Worm (Caenorhabditis elegans) whole organism, L4 larva: ENCODE data around the gene ZK1058.9.

Source experiments
- F49E8.2 ChIP-seq: sonication (generic microtip); optimal IDR thresholded peaks from 2 replicates; lab custom pipeline; 2016; ENCODE audit warnings: missing compliant biosample characterization, mild to moderate bottlenecking, missing genetic modification characterization, borderline replicate concordance
- R02D3.7 ChIP-seq: fragments of 150-350 bp; sonication (generic microtip); optimal IDR thresholded peaks from 3 replicates; lab custom pipeline; 2014; ENCODE audit warnings: missing biosample characterization, missing genetic modification characterization
- T26A8.4 ChIP-seq: fragments of 200-800 bp; sonication (Bioruptor generic); IDR thresholded peaks from 2 replicates; pipeline ENCODE4 v1.3.6; 2022; ENCODE audit warnings: missing genetic modification characterization, missing compliant biosample characterization
- Y48G9A.11 ChIP-seq: fragments of 200-800 bp; sonication (Bioruptor generic); IDR thresholded peaks from 2 replicates; pipeline ENCODE4 v1.3.6; 2022; ENCODE audit warnings: missing genetic modification reagents, missing genetic modification characterization, missing compliant biosample characterization
- Y75B8A.6 ChIP-seq: fragments of 200-800 bp; sonication (Bioruptor generic); IDR thresholded peaks from 2 replicates; pipeline ENCODE4 v1.3.6; 2022; ENCODE audit warnings: missing genetic modification reagents, missing genetic modification characterization, missing compliant biosample characterization
- ZK337.2 ChIP-seq: fragments of 200-800 bp; sonication (Bioruptor generic); IDR thresholded peaks from 2 replicates; pipeline ENCODE4 v1.3.6; 2022; ENCODE audit warnings: missing genetic modification reagents, missing genetic modification characterization, missing compliant biosample characterization
- aha-1 ChIP-seq: fragments of 150-350 bp; peaks from one replicate; lab custom pipeline; 2014; ENCODE audit warnings: missing biosample characterization, missing genetic modification characterization
- ceh-20 ChIP-seq: fragments of 200-800 bp; sonication (Bioruptor generic); IDR thresholded peaks from 2 replicates; pipeline ENCODE4 v1.3.6; 2022; ENCODE audit warnings: missing genetic modification reagents, missing genetic modification characterization, missing compliant biosample characterization
- ceh-62 ChIP-seq: sonication (generic microtip); optimal IDR thresholded peaks from 2 replicates; lab custom pipeline; 2017; ENCODE audit warnings: missing biosample characterization, missing genetic modification characterization
- ceh-82 ChIP-seq: sonication (generic microtip); optimal IDR thresholded peaks from 2 replicates; lab custom pipeline; 2017; ENCODE audit warnings: missing biosample characterization, missing genetic modification characterization
- ces-1 ChIP-seq: fragments of 150-350 bp; sonication (generic microtip); optimal IDR thresholded peaks from 4 replicates; lab custom pipeline; 2014; ENCODE audit warnings: missing biosample characterization, missing genetic modification reagents, missing genetic modification characterization
- ctbp-1 ChIP-seq: fragments of 200-800 bp; sonication (Bioruptor generic); IDR thresholded peaks from 2 replicates; pipeline ENCODE4 v1.3.6; 2022; ENCODE audit warnings: missing genetic modification reagents, missing genetic modification characterization, missing compliant biosample characterization
- daf-16 ChIP-seq, 3 experiments: sonication (generic microtip); optimal IDR thresholded peaks; 2 replicates each; lab custom pipeline; 2016 to 2017; ENCODE audit warnings: missing genetic modification characterization in 3 of 3, missing genetic modification reagents in 3 of 3, mild to moderate bottlenecking in 2 of 3, missing compliant biosample characterization in 2 of 3, missing biosample characterization in 1 of 3, moderate library complexity in 1 of 3
- dmd-6 ChIP-seq: fragments of 200-800 bp; sonication (Bioruptor generic); IDR thresholded peaks from 2 replicates; pipeline ENCODE4 v1.3.6; 2022; ENCODE audit warnings: missing genetic modification reagents, missing genetic modification characterization, missing compliant biosample characterization
- dve-1 ChIP-seq: sonication (generic microtip); optimal IDR thresholded peaks from 2 replicates; lab custom pipeline; 2017; ENCODE audit warnings: antibody characterized with exemption, mild to moderate bottlenecking, missing genetic modification characterization, missing compliant biosample characterization; ENCODE audit not compliant: insufficient read depth
- hlh-11 ChIP-seq: fragments of 200-800 bp; sonication (Bioruptor generic); optimal IDR thresholded peaks from 2 replicates; lab custom pipeline; 2018; ENCODE audit warnings: mild to moderate bottlenecking, missing genetic modification characterization, missing compliant biosample characterization
- lim-7 ChIP-seq: fragments of 200-800 bp; sonication (Bioruptor generic); IDR thresholded peaks from 2 replicates; pipeline ENCODE4 v1.3.6; 2022; ENCODE audit warnings: missing genetic modification characterization, missing compliant biosample characterization
- lin-1 ChIP-seq: fragments of 200-800 bp; sonication (Bioruptor generic); IDR thresholded peaks from 2 replicates; pipeline ENCODE4 v1.3.6; 2022; ENCODE audit warnings: missing genetic modification reagents, missing genetic modification characterization, missing compliant biosample characterization
- lin-39 ChIP-seq: fragments of 150-350 bp; optimal IDR thresholded peaks from 2 replicates; lab custom pipeline; 2014; ENCODE audit warnings: missing biosample characterization, missing genetic modification reagents, missing genetic modification characterization
- mdt-29 ChIP-seq: fragments of 200-800 bp; sonication (Bioruptor generic); IDR thresholded peaks from 2 replicates; pipeline ENCODE4 v1.3.6; 2022; ENCODE audit warnings: missing genetic modification reagents, missing genetic modification characterization, missing compliant biosample characterization
- mep-1 ChIP-seq: fragments of 150-350 bp; sonication (generic microtip); optimal IDR thresholded peaks from 3 replicates; lab custom pipeline; 2014; ENCODE audit warnings: missing biosample characterization, missing genetic modification characterization
- mes-2 ChIP-seq: sonication (generic microtip); optimal IDR thresholded peaks from 2 replicates; lab custom pipeline; 2016; ENCODE audit warnings: missing genotype, mild to moderate bottlenecking, missing genetic modification characterization, missing compliant biosample characterization; ENCODE audit not compliant: poor library complexity, severe bottlenecking
- nhr-11 ChIP-seq: fragments of 150-350 bp; optimal IDR thresholded peaks from 2 replicates; lab custom pipeline; 2014; ENCODE audit warnings: missing biosample characterization, missing genetic modification characterization
- nhr-111 ChIP-seq: fragments of 200-800 bp; sonication (Bioruptor generic); optimal IDR thresholded peaks from 2 replicates; lab custom pipeline; 2018; ENCODE audit warnings: mild to moderate bottlenecking, missing genetic modification characterization, missing compliant biosample characterization
- nhr-237 ChIP-seq: sonication (generic microtip); optimal IDR thresholded peaks from 2 replicates; lab custom pipeline; 2017; ENCODE audit warnings: missing biosample characterization, missing genetic modification characterization
- nhr-28 ChIP-seq: fragments of 150-350 bp; optimal IDR thresholded peaks from 2 replicates; lab custom pipeline; 2014; ENCODE audit warnings: missing biosample characterization, missing genetic modification characterization
- nhr-76 ChIP-seq: fragments of 150-350 bp; optimal IDR thresholded peaks from 2 replicates; lab custom pipeline; 2014; ENCODE audit warnings: missing biosample characterization, missing genetic modification characterization
- pha-4 ChIP-seq, 2 experiments: fragments of 150-350 bp in 1 of 2; fragments of 200-800 bp in 1 of 2; sonication (Bioruptor generic) in 1 of 2; IDR thresholded peaks in 1 of 2; optimal IDR thresholded peaks in 1 of 2; 2 replicates each; pipeline versions ENCODE4 v1.3.6 to Lab custom; 2014 to 2022; ENCODE audit warnings: missing genetic modification characterization in 2 of 2, missing genetic modification reagents in 2 of 2, missing biosample characterization in 1 of 2, missing compliant biosample characterization in 1 of 2
- rbr-2 ChIP-seq: sonication (generic microtip); optimal IDR thresholded peaks from 2 replicates; lab custom pipeline; 2016; ENCODE audit warnings: missing genotype, missing genetic modification characterization, missing compliant biosample characterization
- set-16 ChIP-seq: fragments of 200-800 bp; sonication (Bioruptor generic); IDR thresholded peaks from 2 replicates; pipeline ENCODE4 v1.3.6; 2022; ENCODE audit warnings: missing genetic modification reagents, missing genetic modification characterization, missing compliant biosample characterization
- snpc-1.2 ChIP-seq: fragments of 200-800 bp; sonication (Bioruptor generic); IDR thresholded peaks from 2 replicates; pipeline ENCODE4 v1.3.6; 2022; ENCODE audit warnings: missing genetic modification reagents, missing genetic modification characterization, missing compliant biosample characterization
- tra-1 ChIP-seq: fragments of 200-800 bp; sonication (Bioruptor generic); IDR thresholded peaks from 2 replicates; pipeline ENCODE4 v1.3.6; 2022; ENCODE audit warnings: missing genetic modification reagents, missing genetic modification characterization, missing compliant biosample characterization
- unc-62 ChIP-seq, 3 experiments: fragments of 150-350 bp in 1 of 3; sonication (generic microtip); optimal IDR thresholded peaks in 2 of 3; peaks in 1 of 3; 1 replicate in 1 of 3; 2 replicates in 2 of 3; lab custom pipeline; 2014 to 2017; ENCODE audit warnings: missing biosample characterization in 3 of 3, missing genetic modification characterization in 3 of 3, missing genetic modification reagents in 3 of 3, missing genotype in 1 of 3
- ztf-7 ChIP-seq: fragments of 150-350 bp; optimal IDR thresholded peaks from 2 replicates; lab custom pipeline; 2014; ENCODE audit warnings: missing biosample characterization, missing genetic modification characterization

The ZK1058.9 gene

DNA sequence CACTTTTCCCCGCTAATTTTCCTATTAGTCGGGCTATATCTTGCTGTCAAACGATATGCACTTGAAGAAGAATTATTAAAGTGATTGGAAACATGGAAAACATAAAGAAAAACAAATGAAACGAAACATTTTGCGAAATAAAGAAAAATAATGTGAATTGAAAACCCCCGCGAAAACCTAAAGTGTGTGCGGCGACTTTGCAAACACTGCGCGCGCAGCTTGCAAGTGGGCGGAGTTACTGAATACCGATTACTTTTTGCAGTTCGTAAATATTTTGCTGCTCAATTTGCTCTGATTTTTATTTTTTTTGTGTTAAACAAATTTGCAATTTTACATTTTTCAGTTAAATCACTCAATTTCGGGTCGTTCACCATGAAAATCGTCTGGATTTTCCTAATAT is 9.4 kb downstream of the ZK1058.9 start, which contains the start of gene ccdc-47 (continued):
- peak; percentile 93 for TF ChIP-seq mes-2 (tag; lab: Kevin White, UChicago)
- TF ChIP-seq snpc-1.2 (GFP tag; lab: Robert Waterston, UW) = 0 out of 2 replicates have a peak, but pooled peaks have one; percentile 14
- TF ChIP-seq tra-1 (GFP tag; lab: Robert Waterston, UW) = no peak
- no peak for TF ChIP-seq ceh-20 (GFP tag; lab: Robert Waterston, UW)
- 0 out of 2 replicates have a peak, but pooled peaks have one; percentile 25 for TF ChIP-seq dmd-6 (GFP tag; lab: Robert Waterston, UW)
- TF ChIP-seq pha-4 (GFP tag; IDR thresholded peaks at IDR 0.05; lab: Robert Waterston, UW) = peak; percentile 37; the same call in 1 of the 2 replicates
- no peak for TF ChIP-seq pha-4 (tag; optimal IDR thresholded peaks at IDR 0.05; lab: Kevin White, UChicago)
- TF ChIP-seq daf-16 (GFP tag; optimal IDR thresholded peaks at IDR 0.05; lab: Kevin White, UChicago) = no peak
- peak; percentile 47 for TF ChIP-seq daf-16 (tag; optimal IDR thresholded peaks at IDR 0.05; lab: Kevin White, UChicago)
- no peak for TF ChIP-seq mdt-29
- no peak for TF ChIP-seq Y75B8A.6
- TF ChIP-seq lin-1 (GFP tag; lab: Robert Waterston, UW) = no peak
- TF ChIP-seq dve-1 (tag; lab: Kevin White, UChicago) = peak; percentile 59

DNA sequence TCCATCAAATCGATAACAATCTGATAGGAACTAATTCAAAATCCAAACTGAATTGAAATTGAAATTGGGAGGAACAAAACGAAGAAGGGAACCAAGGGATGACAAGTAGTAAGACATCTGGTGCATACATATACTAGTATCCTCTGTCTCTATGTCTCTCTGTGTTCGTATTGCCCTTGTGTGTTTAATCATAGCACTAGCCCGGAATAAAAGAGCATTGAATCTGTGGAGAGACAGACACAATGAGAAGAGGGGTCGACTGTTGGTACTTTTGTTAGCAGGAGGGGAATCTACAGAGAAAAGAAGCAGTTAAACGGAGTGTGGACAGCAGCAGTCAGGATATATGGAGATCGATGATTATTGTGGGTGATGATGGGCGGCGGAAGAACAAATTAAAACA is 10.3 kb downstream of the ZK1058.9 start:
- TF ChIP-seq nhr-111 (GFP tag; lab: Kevin White, UChicago) = no peak
- no peak for TF ChIP-seq R02D3.7 (tag; lab: Kevin White, UChicago)
- no peak for TF ChIP-seq nhr-237 (tag; lab: Kevin White, UChicago)
- no peak for TF ChIP-seq nhr-28 (tag; lab: Kevin White, UChicago)
- TF ChIP-seq mep-1 (tag; lab: Kevin White, UChicago) = peak; percentile 30
- TF ChIP-seq ceh-82 = no peak
- TF ChIP-seq rbr-2 (tag; lab: Kevin White, UChicago) = no peak
- TF ChIP-seq mes-2 (tag; lab: Kevin White, UChicago) = peak; percentile 39
- no peak for TF ChIP-seq ZK337.2 (GFP tag; lab: Robert Waterston, UW)
- TF ChIP-seq aha-1 (tag; lab: Kevin White, UChicago) = peak; percentile 89
- TF ChIP-seq T26A8.4 (GFP tag; lab: Robert Waterston, UW) = no peak
- no peak for TF ChIP-seq ztf-7 (tag; lab: Kevin White, UChicago)
- no peak for TF ChIP-seq F49E8.2 (tag; lab: Kevin White, UChicago)
- no peak for TF ChIP-seq lim-7 (GFP tag; lab: Robert Waterston, UW)
- no peak for TF ChIP-seq nhr-76 (tag; lab: Kevin White, UChicago)

DNA sequence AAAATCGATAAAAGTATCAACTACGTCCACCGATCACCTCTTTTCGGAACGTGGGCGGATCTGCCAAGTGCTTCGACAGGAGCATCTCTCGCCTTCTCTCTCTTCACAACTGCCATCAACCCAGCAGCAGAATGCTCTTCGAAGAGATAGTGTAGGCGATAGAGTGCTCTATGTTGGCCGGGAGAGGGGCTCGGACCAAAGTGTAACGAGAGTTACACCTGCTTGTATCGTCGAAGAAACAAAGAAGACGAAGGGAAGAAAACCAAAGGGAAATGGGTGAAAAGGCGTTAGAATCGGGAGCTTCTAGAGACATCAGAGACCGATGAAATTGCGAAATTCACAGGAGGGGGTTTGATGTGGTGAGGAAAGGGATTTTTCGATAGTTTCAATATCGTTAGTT is 11.2 kb downstream of the ZK1058.9 start:
- TF ChIP-seq ces-1 (GFP tag; lab: Kevin White, UChicago) = no peak
- TF ChIP-seq ctbp-1 (GFP tag; lab: Robert Waterston, UW) = no peak
- no peak for TF ChIP-seq ceh-62 (tag; lab: Kevin White, UChicago)
- no peak for TF ChIP-seq lin-39
- TF ChIP-seq lin-1 (GFP tag; lab: Robert Waterston, UW) = no peak
- 0 out of 2 replicates have a peak, but pooled peaks have one; percentile 26 for TF ChIP-seq set-16 (GFP tag; lab: Robert Waterston, UW)
- no peak for TF ChIP-seq nhr-11 (tag; lab: Kevin White, UChicago)
- TF ChIP-seq aha-1 (tag; lab: Kevin White, UChicago) = peak; percentile 82
- no peak for TF ChIP-seq Y48G9A.11 (GFP tag; lab: Robert Waterston, UW)
- TF ChIP-seq hlh-11 (tag; lab: Kevin White, UChicago) = peak; percentile 20
- peak in 1 of 2 experiments; percentile 89 for TF ChIP-seq unc-62 (GFP tag; optimal IDR thresholded peaks at IDR 0.05 in 1 of 2; lab: Kevin White, UChicago)
- no peak for TF ChIP-seq unc-62 (tag; optimal IDR thresholded peaks at IDR 0.05; lab: Kevin White, UChicago)
- TF ChIP-seq nhr-237 (tag; lab: Kevin White, UChicago) = no peak
